Worm (Caenorhabditis elegans) whole organism, midembryonic: ENCODE data around the gene die-1.

ENCODE experiments used
- T22C8.4 ChIP-seq: fragments of 200-800 bp; sonication (Bioruptor generic); IDR thresholded peaks from 2 replicates; pipeline ENCODE4 v1.3.6; 2022; ENCODE audit warnings: missing genetic modification characterization, missing compliant biosample characterization
- cog-1 ChIP-seq: sonication (generic microtip); optimal IDR thresholded peaks from 2 replicates; lab custom pipeline; 2016; ENCODE audit warnings: missing genetic modification characterization, missing compliant biosample characterization
- med-1 ChIP-seq: sonication (generic microtip); optimal IDR thresholded peaks from 2 replicates; lab custom pipeline; 2017; ENCODE audit warnings: missing genetic modification characterization, mild to moderate bottlenecking, missing compliant biosample characterization, antibody characterized with exemption, missing genetic modification reagents; ENCODE audit not compliant: insufficient read depth
- ref-1 ChIP-seq: fragments of 200-800 bp; sonication (Bioruptor generic); conservative IDR thresholded peaks from 2 replicates; pipeline ENCODE4 v1.3.6; 2022; ENCODE audit warnings: missing genetic modification reagents, missing genetic modification characterization, missing compliant biosample characterization

- TF ChIP-seq T22C8.4 (GFP tag; lab: Robert Waterston, UW) = no peak
- no peak for TF ChIP-seq ref-1 (GFP tag; lab: Robert Waterston, UW)
- TF ChIP-seq cog-1 (tag; lab: Kevin White, UChicago) = no peak
- no peak for TF ChIP-seq med-1 (GFP tag; lab: Kevin White, UChicago)
These were observed 39.2 kb upstream of the die-1 start, which contains the start of gene ZK945.6 for ce11 chrII:10106870-10107269.
